Fruit fly (Drosophila melanogaster) whole organism, embryonic: ENCODE results near the gene CG14644.
A peak's percentile ranks its signal among the peaks of the same experiment; 100 is the strongest.

Experiments
- Adf1 ChIP-seq: fragments of 200-800 bp; sonication (Bioruptor generic); IDR thresholded peaks from 2 replicates; pipeline ENCODE4 v1.3.6; 2022; ENCODE audit warnings: missing biosample characterization, missing genetic modification characterization
- CG10431 ChIP-seq: fragments of 200-800 bp; sonication (Bioruptor generic); optimal IDR thresholded peaks from 3 replicates; lab custom pipeline; 2018; ENCODE audit warnings: missing biosample characterization, mild to moderate bottlenecking, missing genetic modification characterization
- CG10543 ChIP-seq: fragments of 200-800 bp; sonication (Bioruptor generic); optimal IDR thresholded peaks from 3 replicates; lab custom pipeline; 2017; ENCODE audit warnings: missing biosample characterization, mild to moderate bottlenecking, missing genetic modification characterization, moderate library complexity
- CG11247 ChIP-seq: fragments of 200-800 bp; sonication (Bioruptor generic); IDR thresholded peaks from 2 replicates; pipeline ENCODE4 v1.3.6; 2022; ENCODE audit warnings: missing biosample characterization, missing genetic modification characterization
- CG11456 ChIP-seq: fragments of 200-800 bp; sonication (Bioruptor generic); IDR thresholded peaks from 3 replicates; pipeline ENCODE4 v1.3.6; 2022; ENCODE audit warnings: missing biosample characterization, missing genetic modification characterization
- CG12744 ChIP-seq: fragments of 200-800 bp; sonication (Bioruptor generic); optimal IDR thresholded peaks from 2 replicates; lab custom pipeline; 2016; ENCODE audit warnings: missing biosample characterization, missing genetic modification characterization
- CG12769 ChIP-seq: fragments of 200-800 bp; sonication (Bioruptor generic); optimal IDR thresholded peaks from 2 replicates; lab custom pipeline; 2019; ENCODE audit warnings: missing biosample characterization, mild to moderate bottlenecking, missing genetic modification characterization, moderate library complexity
- CG13894 ChIP-seq: fragments of 200-800 bp; sonication (Bioruptor generic); optimal IDR thresholded peaks from 3 replicates; lab custom pipeline; 2018; ENCODE audit warnings: missing biosample characterization, mild to moderate bottlenecking, missing genetic modification characterization, moderate library complexity
- CG15011 ChIP-seq: fragments of 200-800 bp; sonication (Bioruptor generic); optimal IDR thresholded peaks from 3 replicates; lab custom pipeline; 2018; ENCODE audit warnings: missing biosample characterization, mild to moderate bottlenecking, missing genetic modification characterization
- CG15479 ChIP-seq: fragments of 200-800 bp; sonication (Bioruptor generic); optimal IDR thresholded peaks from 3 replicates; lab custom pipeline; 2019; ENCODE audit warnings: missing biosample characterization, mild to moderate bottlenecking, missing genetic modification characterization, moderate library complexity
- CG1647 ChIP-seq: fragments of 200-800 bp; sonication (Bioruptor generic); optimal IDR thresholded peaks from 3 replicates; lab custom pipeline; 2016; ENCODE audit warnings: missing biosample characterization, missing genetic modification characterization
- CG16815 ChIP-seq: fragments of 200-800 bp; sonication (Bioruptor generic); optimal IDR thresholded peaks from 3 replicates; lab custom pipeline; 2017; ENCODE audit warnings: missing biosample characterization, mild to moderate bottlenecking, missing genetic modification characterization
- CG17829 ChIP-seq: fragments of 200-800 bp; optimal IDR thresholded peaks from 2 replicates; lab custom pipeline; 2019; ENCODE audit warnings: missing biosample characterization, mild to moderate bottlenecking, missing genetic modification characterization, moderate library complexity
- CG1832 ChIP-seq: fragments of 200-800 bp; sonication (Bioruptor generic); optimal IDR thresholded peaks from 2 replicates; lab custom pipeline; 2017; ENCODE audit warnings: missing biosample characterization, mild to moderate bottlenecking, missing genetic modification characterization, inconsistent platforms
- CG30020 ChIP-seq: fragments of 200-800 bp; optimal IDR thresholded peaks from 2 replicates; lab custom pipeline; 2019; ENCODE audit warnings: missing biosample characterization, mild to moderate bottlenecking, missing genetic modification characterization, moderate library complexity
- CG3163 ChIP-seq: fragments of 200-800 bp; sonication (Bioruptor generic); optimal IDR thresholded peaks from 3 replicates; lab custom pipeline; 2016; ENCODE audit warnings: missing biosample characterization, missing genetic modification characterization
- CG34376 ChIP-seq: fragments of 200-800 bp; sonication (Bioruptor generic); optimal IDR thresholded peaks from 2 replicates; lab custom pipeline; 2018; ENCODE audit warnings: missing biosample characterization, mild to moderate bottlenecking, missing genetic modification characterization
- CG6254 ChIP-seq: fragments of 200-800 bp; sonication (Bioruptor generic); optimal IDR thresholded peaks from 3 replicates; lab custom pipeline; 2017; ENCODE audit warnings: mild to moderate bottlenecking, missing biosample characterization, missing genetic modification reagents, missing genetic modification characterization
- CG6683 ChIP-seq: fragments of 200-800 bp; sonication (Bioruptor generic); optimal IDR thresholded peaks from 2 replicates; lab custom pipeline; 2017; ENCODE audit warnings: missing biosample characterization, mild to moderate bottlenecking, missing genetic modification characterization, missing genetic modification reagents
- CG7556 ChIP-seq: fragments of 200-800 bp; sonication (Bioruptor generic); optimal IDR thresholded peaks from 2 replicates; lab custom pipeline; 2017; ENCODE audit warnings: missing biosample characterization, mild to moderate bottlenecking, missing genetic modification characterization
- CG8359 ChIP-seq: fragments of 200-800 bp; sonication (Bioruptor generic); optimal IDR thresholded peaks from 2 replicates; lab custom pipeline; 2017; ENCODE audit warnings: missing biosample characterization, mild to moderate bottlenecking, missing genetic modification characterization, borderline replicate concordance
- CG9437 ChIP-seq: fragments of 200-800 bp; sonication (Bioruptor generic); optimal IDR thresholded peaks from 2 replicates; lab custom pipeline; 2018; ENCODE audit warnings: missing biosample characterization, mild to moderate bottlenecking, missing genetic modification characterization
- CHES-1-like ChIP-seq: fragments of 200-800 bp; sonication (Bioruptor generic); optimal IDR thresholded peaks from 2 replicates; lab custom pipeline; 2016; ENCODE audit warnings: missing biosample characterization, missing genetic modification characterization
- Deaf1 ChIP-seq: fragments of 200-800 bp; optimal IDR thresholded peaks from 3 replicates; lab custom pipeline; 2019; ENCODE audit warnings: missing biosample characterization, mild to moderate bottlenecking, missing genetic modification characterization, moderate library complexity
- Ets65A ChIP-seq: fragments of 200-800 bp; sonication (Bioruptor generic); peaks from one replicate; lab custom pipeline; 2016; ENCODE audit warnings: missing biosample characterization, missing genetic modification characterization
- HLH4C ChIP-seq: fragments of 200-800 bp; sonication (Bioruptor generic); IDR thresholded peaks from 3 replicates; pipeline ENCODE4 v1.3.6; 2022; ENCODE audit warnings: missing biosample characterization, missing genetic modification characterization; ENCODE audit not compliant: partially characterized antibody
- Med ChIP-seq: fragments of 200-800 bp; sonication (Bioruptor generic); peaks from one replicate; lab custom pipeline; 2016; ENCODE audit warnings: missing biosample characterization, missing genetic modification characterization, mild to moderate bottlenecking, inconsistent platforms, moderate library complexity
- Nf-YC ChIP-seq: fragments of 200-800 bp; optimal IDR thresholded peaks from 3 replicates; lab custom pipeline; 2019; ENCODE audit warnings: missing biosample characterization, mild to moderate bottlenecking, missing genetic modification characterization, moderate library complexity
- Ptx1 ChIP-seq: fragments of 200-800 bp; sonication (Bioruptor generic); IDR thresholded peaks from 2 replicates; pipeline ENCODE4 v1.3.6; 2022; ENCODE audit warnings: missing biosample characterization, missing genetic modification characterization
- Sin3A ChIP-seq: fragments of >200 bp; optimal IDR thresholded peaks from 2 replicates; lab custom pipeline; 2018
- Taf1 ChIP-seq: fragments of 200-800 bp; sonication (Bioruptor generic); IDR thresholded peaks from 2 replicates; pipeline ENCODE4 v1.3.6; 2022; ENCODE audit warnings: missing biosample characterization, missing genetic modification characterization
- Trl ChIP-seq, 3 experiments: fragments of >200 bp in 2 of 3; fragments of 200-800 bp in 1 of 3; sonication (Bioruptor generic) in 1 of 3; optimal IDR thresholded peaks; 2 replicates in 1 of 3; 3 replicates in 2 of 3; lab custom pipeline; 2016 to 2017; ENCODE audit warnings: missing biosample characterization in 1 of 3, missing genetic modification characterization in 1 of 3
- abd-A ChIP-seq: fragments of 200-800 bp; sonication (Bioruptor generic); optimal IDR thresholded peaks from 3 replicates; lab custom pipeline; 2019; ENCODE audit warnings: missing biosample characterization, mild to moderate bottlenecking, missing genetic modification characterization, moderate library complexity
- az2 ChIP-seq: fragments of 200-800 bp; sonication (Bioruptor generic); optimal IDR thresholded peaks from 3 replicates; lab custom pipeline; 2016; ENCODE audit warnings: missing biosample characterization, missing genetic modification characterization
- chinmo ChIP-seq: fragments of 200-800 bp; sonication (Bioruptor generic); IDR thresholded peaks from 4 replicates; pipeline ENCODE4 v1.3.6; 2022; ENCODE audit warnings: missing biosample characterization, missing genetic modification characterization; ENCODE audit not compliant: partially characterized antibody
- crp ChIP-seq, 2 experiments: fragments of 200-800 bp; sonication (Bioruptor generic); optimal IDR thresholded peaks; 2 replicates in 1 of 2; 3 replicates in 1 of 2; lab custom pipeline; 2017; ENCODE audit warnings: missing biosample characterization in 2 of 2, missing genetic modification characterization in 2 of 2, mild to moderate bottlenecking in 1 of 2, moderate library complexity in 1 of 2
- emc ChIP-seq: fragments of 200-800 bp; sonication (Bioruptor generic); optimal IDR thresholded peaks from 2 replicates; lab custom pipeline; 2016; ENCODE audit warnings: missing biosample characterization, missing genetic modification characterization
- ewg ChIP-seq: fragments of 200-800 bp; sonication (Bioruptor generic); optimal IDR thresholded peaks from 3 replicates; lab custom pipeline; 2017; ENCODE audit warnings: mild to moderate bottlenecking, missing biosample characterization, missing genetic modification reagents, missing genetic modification characterization
- eyg ChIP-seq: fragments of 200-800 bp; sonication (Bioruptor generic); optimal IDR thresholded peaks from 3 replicates; lab custom pipeline; 2016; ENCODE audit warnings: missing biosample characterization, missing genetic modification characterization
- ham ChIP-seq: fragments of 200-800 bp; sonication (Bioruptor generic); IDR thresholded peaks from 2 replicates; pipeline ENCODE4 v1.3.6; 2022; ENCODE audit warnings: missing biosample characterization, missing genetic modification characterization
- her ChIP-seq: fragments of 200-800 bp; sonication (Bioruptor generic); optimal IDR thresholded peaks from 2 replicates; lab custom pipeline; 2016; ENCODE audit warnings: missing biosample characterization, missing genetic modification characterization
- lola ChIP-seq, 3 experiments: fragments of >200 bp in 2 of 3; fragments of 200-800 bp in 1 of 3; sonication (Bioruptor generic) in 1 of 3; optimal IDR thresholded peaks; 2 replicates each; lab custom pipeline; 2017 to 2019; ENCODE audit warnings: missing biosample characterization in 3 of 3, missing genetic modification characterization in 3 of 3, mild to moderate bottlenecking in 1 of 3, moderate library complexity in 1 of 3
- nom ChIP-seq: fragments of 200-800 bp; sonication (Bioruptor generic); optimal IDR thresholded peaks from 2 replicates; lab custom pipeline; 2017; ENCODE audit warnings: missing biosample characterization, missing genetic modification characterization, mild to moderate bottlenecking, moderate library complexity, missing genetic modification reagents
- onecut ChIP-seq: fragments of 200-800 bp; sonication (Bioruptor generic); IDR thresholded peaks from 2 replicates; pipeline ENCODE4 v1.3.6; 2022; ENCODE audit warnings: missing biosample characterization, missing genetic modification characterization
- pzg ChIP-seq: fragments of 200-800 bp; sonication (Bioruptor generic); optimal IDR thresholded peaks from 3 replicates; lab custom pipeline; 2018; ENCODE audit warnings: missing biosample characterization, mild to moderate bottlenecking, missing genetic modification characterization, moderate library complexity
- sr ChIP-seq: fragments of 200-800 bp; sonication (Bioruptor generic); IDR thresholded peaks from 3 replicates; pipeline ENCODE4 v1.3.6; 2022; ENCODE audit warnings: missing biosample characterization, missing genetic modification characterization
- sug ChIP-seq: fragments of 200-800 bp; optimal IDR thresholded peaks from 2 replicates; lab custom pipeline; 2019; ENCODE audit warnings: missing biosample characterization, mild to moderate bottlenecking, missing genetic modification characterization, moderate library complexity
- tin ChIP-seq: fragments of 200-800 bp; sonication (Bioruptor generic); optimal IDR thresholded peaks from 3 replicates; lab custom pipeline; 2016; ENCODE audit warnings: missing biosample characterization, missing genetic modification characterization
- unpg ChIP-seq: fragments of 200-800 bp; sonication (Bioruptor generic); optimal IDR thresholded peaks from 3 replicates; lab custom pipeline; 2018; ENCODE audit warnings: missing biosample characterization, mild to moderate bottlenecking, missing genetic modification characterization, moderate library complexity

The CG14644 gene

DNA sequence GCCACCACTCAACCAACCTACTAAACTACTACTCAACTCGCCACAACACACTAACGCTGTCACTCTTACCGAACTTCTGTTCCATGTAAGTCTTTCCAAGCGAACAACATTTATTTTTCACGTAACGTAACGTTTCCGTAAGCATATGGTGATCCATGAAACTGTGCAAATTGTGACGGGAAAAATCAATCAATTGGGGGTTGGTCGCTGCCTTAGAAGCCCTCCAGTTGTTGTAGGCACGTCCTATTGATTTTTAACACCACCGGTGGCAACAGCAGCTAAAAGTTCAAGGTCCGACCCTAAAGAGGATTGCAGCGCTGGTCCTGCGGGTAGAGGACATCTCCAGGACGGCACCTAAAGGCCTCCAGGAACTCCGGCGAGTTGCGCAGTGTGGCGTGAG lies 39.3 kb upstream of the CG14644 start:
- TF ChIP-seq CG9437 (GFP tag; lab: Kevin White, UChicago): peak; percentile 58
- TF ChIP-seq CG15011 (GFP tag; lab: Kevin White, UChicago): no peak
- TF ChIP-seq onecut: peak; percentile 94
- peak; percentile 71 for TF ChIP-seq Ets65A (GFP tag; lab: Kevin White, UChicago)
- peak; percentile 43 for TF ChIP-seq CG10431
- TF ChIP-seq CG11456: no peak

DNA sequence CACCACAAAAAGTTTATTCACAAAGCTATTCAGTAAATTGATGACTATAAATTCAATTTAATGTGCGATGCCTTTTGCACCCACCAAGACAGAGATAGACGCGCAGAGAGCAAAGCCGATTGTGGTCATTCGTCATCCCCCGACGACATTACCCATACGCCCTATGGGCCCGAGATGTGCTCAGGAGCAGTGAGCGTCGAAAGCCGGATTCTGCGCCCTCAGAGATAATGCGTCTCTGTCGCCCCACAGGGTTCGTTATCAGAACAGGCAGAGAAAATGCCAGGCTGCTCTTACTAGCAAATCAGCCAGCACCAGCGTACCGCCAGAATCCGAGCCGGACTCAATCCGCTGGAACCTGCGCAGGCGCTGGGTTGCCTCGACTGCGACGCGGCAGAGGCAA lies 38.4 kb upstream of the CG14644 start:
- TF ChIP-seq CG13894 (tag; lab: Kevin White, UChicago) (peak; percentile 13), nom (GFP tag; lab: Kevin White, UChicago) (peak; percentile 53), sr (GFP tag; lab: Robert Waterston, UW) (no peak), CG3163 (no peak), emc (GFP tag; lab: Kevin White, UChicago) (no peak), CG10543 (GFP tag; lab: Kevin White, UChicago) (peak; percentile 53), CG1647 (GFP tag; lab: Kevin White, UChicago) (no peak), CG11247 (no peak), lola (GFP tag; optimal IDR thresholded peaks at IDR 0.05; lab: Kevin White, UChicago) (no peak), chinmo (0 out of 4 replicates have a peak, but pooled peaks have one; percentile 28), unpg (GFP tag; lab: Kevin White, UChicago) (no peak), CG12769 (tag; lab: Kevin White, UChicago) (no peak), Ptx1 (GFP tag; lab: Robert Waterston, UW) (no peak), CG34376 (GFP tag; lab: Kevin White, UChicago) (peak; percentile 9), HLH4C (GFP tag; lab: Robert Waterston, UW) (no peak), Ets65A (GFP tag; lab: Kevin White, UChicago) (peak; percentile 76), CHES-1-like (GFP tag; lab: Kevin White, UChicago) (no peak), pzg (peak; percentile 1), Med (GFP tag; lab: Kevin White, UChicago) (no peak), Deaf1 (tag; lab: Kevin White, UChicago) (peak; percentile 82), CG8359 (GFP tag; lab: Kevin White, UChicago) (no peak), ewg (GFP tag; lab: Kevin White, UChicago) (peak; percentile 98), CG6683 (GFP tag; lab: Kevin White, UChicago) (no peak), CG16815 (GFP tag; lab: Kevin White, UChicago) (no peak), sug (tag; lab: Kevin White, UChicago) (peak; percentile 69), CG17829 (tag; lab: Kevin White, UChicago) (no peak), CG15479 (GFP tag; lab: Kevin White, UChicago) (no peak), Taf1 (GFP tag; lab: Robert Waterston, UW) (no peak), tin (GFP tag; lab: Kevin White, UChicago) (no peak), CG7556 (GFP tag; lab: Kevin White, UChicago) (no peak), CG1832 (GFP tag; lab: Kevin White, UChicago) (peak; percentile 19), ham (no peak), abd-A (tag; lab: Kevin White, UChicago) (peak; percentile 74), her (GFP tag; lab: Kevin White, UChicago) (no peak), Sin3A (lab: Kevin White, UChicago) (no peak), CG6254 (GFP tag; lab: Kevin White, UChicago) (no peak), eyg (no peak), CG12744 (GFP tag; lab: Kevin White, UChicago) (no peak), Trl (optimal IDR thresholded peaks at IDR 0.05; lab: Kevin White, UChicago) (peak; percentile 4 to 13), Trl (GFP tag; optimal IDR thresholded peaks at IDR 0.05; lab: Kevin White, UChicago) (no peak), az2 (GFP tag; lab: Kevin White, UChicago) (no peak), crp (GFP tag; optimal IDR thresholded peaks at IDR 0.05; lab: Kevin White, UChicago) (no peak), Nf-YC (tag; lab: Kevin White, UChicago) (peak; percentile 36), CG30020 (tag; lab: Kevin White, UChicago) (no peak), Adf1 (peak; percentile 85)
